Fruit fly (Drosophila melanogaster) whole organism, embryonic: Measurements from ENCODE around the gene RPA1.

Experiments used
- ATbp ChIP-seq: fragments of 200-800 bp; sonication (Bioruptor generic); optimal IDR thresholded peaks from 2 replicates; lab custom pipeline; 2017; ENCODE audit warnings: missing biosample characterization, mild to moderate bottlenecking, missing genetic modification characterization, missing genetic modification reagents
- CG4328 ChIP-seq: fragments of 200-800 bp; sonication (Bioruptor generic); optimal IDR thresholded peaks from 3 replicates; lab custom pipeline; 2017; ENCODE audit warnings: missing biosample characterization, missing genetic modification reagents, missing genetic modification characterization
- bigmax ChIP-seq: fragments of 200-800 bp; sonication (Bioruptor generic); optimal IDR thresholded peaks from 2 replicates; lab custom pipeline; 2018; ENCODE audit warnings: missing biosample characterization, mild to moderate bottlenecking, missing genetic modification characterization
- gsb ChIP-seq: fragments of 200-800 bp; sonication (Bioruptor generic); IDR thresholded peaks from 2 replicates; pipeline ENCODE4 v1.3.6; 2022; ENCODE audit warnings: missing biosample characterization, missing genetic modification characterization
- psq ChIP-seq: fragments of 200-800 bp; sonication (Bioruptor generic); optimal IDR thresholded peaks from 2 replicates; lab custom pipeline; 2017; ENCODE audit warnings: missing biosample characterization, missing genetic modification characterization

RPA1 gene

DNA sequence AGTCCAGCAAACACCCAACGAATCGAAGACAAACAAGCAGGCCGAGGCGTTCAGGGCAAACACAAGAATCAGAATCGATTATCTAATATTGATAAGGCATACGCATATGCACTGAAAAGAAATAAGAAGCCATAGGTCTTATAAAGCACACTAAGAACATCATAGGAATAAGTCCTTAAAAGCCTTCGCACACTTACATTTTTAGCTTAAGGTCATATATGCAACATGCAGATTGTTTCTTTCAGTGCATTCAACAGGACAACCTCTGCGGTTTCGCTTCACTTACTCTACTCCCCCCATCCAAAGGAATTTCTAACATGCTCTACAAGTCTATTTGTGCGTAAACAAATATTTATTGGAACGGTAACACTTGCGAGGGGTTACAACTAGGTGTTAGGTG lies 51.7 kb downstream of the RPA1 start (continued):
- TF ChIP-seq ATbp (GFP tag; lab: Kevin White, UChicago) (peak; percentile 22), gsb (GFP tag; lab: Robert Waterston, UW) (no peak), CG4328 (no peak), psq (peak; percentile 15), bigmax (no peak)
